Worm (Caenorhabditis elegans) whole organism, mixed stage, embryonic: ENCODE results near the gene T18D3.1.

Source experiments
- bed-3 ChIP-seq: fragments of 200-800 bp; sonication (Bioruptor generic); optimal IDR thresholded peaks from 3 replicates; lab custom pipeline; 2018; ENCODE audit warnings: mild to moderate bottlenecking, missing genetic modification characterization, moderate library complexity, missing compliant biosample characterization
- ces-1 ChIP-seq: fragments of 150-350 bp; optimal IDR thresholded peaks from 2 replicates; lab custom pipeline; 2014; ENCODE audit warnings: missing biosample characterization, missing genetic modification reagents, missing genetic modification characterization
- elt-3 ChIP-seq: fragments of 150-350 bp; optimal IDR thresholded peaks from 2 replicates; lab custom pipeline; 2014; ENCODE audit warnings: missing biosample characterization, missing genetic modification characterization
- ham-2 ChIP-seq: fragments of 200-800 bp; sonication (Bioruptor generic); optimal IDR thresholded peaks from 2 replicates; lab custom pipeline; 2018; ENCODE audit warnings: mild to moderate bottlenecking, missing genetic modification characterization, missing compliant biosample characterization
- lin-32 ChIP-seq: fragments of 200-800 bp; sonication (Bioruptor generic); optimal IDR thresholded peaks from 2 replicates; lab custom pipeline; 2018; ENCODE audit warnings: mild to moderate bottlenecking, missing genetic modification characterization, missing compliant biosample characterization
- lsy-2 ChIP-seq: fragments of 150-350 bp; optimal IDR thresholded peaks from 2 replicates; lab custom pipeline; 2014; ENCODE audit warnings: missing biosample characterization, missing genetic modification characterization
- mab-5 ChIP-seq: fragments of 150-350 bp; optimal IDR thresholded peaks from 2 replicates; lab custom pipeline; 2014; ENCODE audit warnings: missing biosample characterization, missing genetic modification characterization
- nhr-12 ChIP-seq: fragments of 150-350 bp; optimal IDR thresholded peaks from 2 replicates; lab custom pipeline; 2014; ENCODE audit warnings: missing biosample characterization, missing genetic modification characterization
- nhr-237 ChIP-seq: fragments of 150-350 bp; optimal IDR thresholded peaks from 2 replicates; lab custom pipeline; 2014; ENCODE audit warnings: missing biosample characterization, missing genetic modification characterization
- nhr-28 ChIP-seq: fragments of 150-350 bp; optimal IDR thresholded peaks from 2 replicates; lab custom pipeline; 2014; ENCODE audit warnings: missing biosample characterization, missing genetic modification characterization
- nhr-76 ChIP-seq: sonication (generic microtip); optimal IDR thresholded peaks from 2 replicates; lab custom pipeline; 2017; ENCODE audit warnings: missing biosample characterization, missing genetic modification characterization
- pha-4 ChIP-seq: fragments of 150-350 bp; optimal IDR thresholded peaks from 2 replicates; lab custom pipeline; 2018; ENCODE audit warnings: missing biosample characterization, missing genetic modification reagents, missing genetic modification characterization
- snpc-4 ChIP-seq: fragments of 150-350 bp; optimal IDR thresholded peaks from 2 replicates; lab custom pipeline; 2014; ENCODE audit warnings: missing biosample characterization, missing genetic modification characterization
- zip-8 ChIP-seq: fragments of 150-350 bp; optimal IDR thresholded peaks from 2 replicates; lab custom pipeline; 2014; ENCODE audit warnings: missing biosample characterization, missing genetic modification characterization

DNA sequence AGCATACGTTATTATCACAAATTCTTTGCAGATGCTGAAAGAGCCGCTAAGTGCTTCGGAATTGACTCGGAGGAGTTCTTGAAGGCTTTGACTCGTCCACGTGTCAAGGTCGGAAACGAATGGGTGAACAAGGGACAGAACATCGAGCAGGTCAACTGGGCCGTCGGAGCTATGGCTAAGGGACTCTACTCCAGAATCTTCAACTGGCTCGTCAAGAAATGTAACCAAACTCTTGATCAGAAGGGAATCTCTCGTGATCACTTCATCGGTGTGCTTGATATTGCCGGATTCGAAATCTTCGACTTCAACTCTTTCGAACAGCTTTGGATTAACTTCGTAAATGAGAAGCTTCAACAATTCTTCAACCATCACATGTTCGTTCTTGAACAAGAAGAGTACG is 15.3 kb downstream of the T18D3.1 start:
- TF ChIP-seq elt-3 (tag; lab: Kevin White, UChicago) (no peak), nhr-76 (no peak), lsy-2 (tag; lab: Kevin White, UChicago) (no peak), ham-2 (GFP tag; lab: Kevin White, UChicago) (no peak), nhr-237 (tag; lab: Kevin White, UChicago) (no peak), bed-3 (GFP tag; lab: Kevin White, UChicago) (no peak), pha-4 (tag; lab: Kevin White, UChicago) (no peak), snpc-4 (tag; lab: Kevin White, UChicago) (no peak), zip-8 (tag; lab: Kevin White, UChicago) (no peak), nhr-28 (tag; lab: Kevin White, UChicago) (no peak), ces-1 (GFP tag; lab: Kevin White, UChicago) (no peak), lin-32 (GFP tag; lab: Kevin White, UChicago) (no peak), mab-5 (tag; lab: Kevin White, UChicago) (no peak), nhr-12 (tag; lab: Kevin White, UChicago) (no peak)
